Worm (Caenorhabditis elegans): ENCODE measurements around the gene sdf-9.

DNA sequence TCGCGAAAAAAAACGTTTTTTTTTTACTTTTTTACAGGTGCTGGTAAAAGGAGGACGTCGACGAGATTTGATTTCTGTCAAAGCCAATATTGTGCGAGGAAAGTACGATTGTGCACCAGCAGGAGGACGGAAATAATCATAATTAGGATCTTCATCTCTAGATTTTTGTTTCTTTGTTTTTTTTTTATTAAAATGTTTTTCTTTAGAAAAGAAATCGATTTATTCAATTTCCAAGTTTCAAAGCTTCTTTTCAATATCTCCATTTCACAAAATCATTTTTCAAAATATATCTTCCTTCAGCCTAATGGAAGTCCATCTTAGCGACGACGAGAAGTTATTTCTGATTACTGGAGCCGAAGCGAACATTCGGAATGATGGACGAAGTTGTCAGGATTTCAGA, 40.5 kb downstream of the sdf-9 start, which contains the start of gene exos-7:
- TF ChIP-seq nhr-237 (tag; optimal IDR thresholded peaks at IDR 0.05), result no peak
- TF ChIP-seq blmp-1 (tag; optimal IDR thresholded peaks at IDR 0.05), result no peak

Measured in whole organism, mixed stage, embryonic.